Worm (Caenorhabditis elegans) whole organism, L3 larva: ENCODE data around the gene sdc-2.

ENCODE experiments used
- egl-27 ChIP-seq: sonication (generic microtip); optimal IDR thresholded peaks from 4 replicates; lab custom pipeline; 2017; ENCODE audit warnings: missing biosample characterization, missing genetic modification reagents, missing genetic modification characterization
- jun-1 ChIP-seq: fragments of 150-350 bp; optimal IDR thresholded peaks from 2 replicates; lab custom pipeline; 2014; ENCODE audit warnings: missing biosample characterization, missing genetic modification reagents, missing genetic modification characterization
- nfya-1 ChIP-seq: sonication (generic microtip); optimal IDR thresholded peaks from 2 replicates; lab custom pipeline; 2017; ENCODE audit warnings: missing genetic modification characterization, mild to moderate bottlenecking, missing compliant biosample characterization, antibody characterized with exemption, moderate library complexity; ENCODE audit not compliant: insufficient read depth
- nhr-11 ChIP-seq: fragments of 150-350 bp; optimal IDR thresholded peaks from 2 replicates; lab custom pipeline; 2014; ENCODE audit warnings: missing biosample characterization, missing genetic modification characterization
- nhr-12 ChIP-seq: fragments of 150-350 bp; optimal IDR thresholded peaks from 2 replicates; lab custom pipeline; 2014; ENCODE audit warnings: missing biosample characterization, missing genetic modification characterization
- nhr-28 ChIP-seq: fragments of 150-350 bp; optimal IDR thresholded peaks from 2 replicates; lab custom pipeline; 2014; ENCODE audit warnings: missing biosample characterization, missing genetic modification characterization

- TF ChIP-seq jun-1 (tag; lab: Kevin White, UChicago): no peak
- TF ChIP-seq nhr-11 (tag; lab: Kevin White, UChicago): no peak
- no peak for TF ChIP-seq nhr-28 (tag; lab: Kevin White, UChicago)
- no peak for TF ChIP-seq egl-27 (tag; lab: Kevin White, UChicago)
- TF ChIP-seq nfya-1 (tag; lab: Kevin White, UChicago): no peak
- TF ChIP-seq nhr-12 (tag; lab: Kevin White, UChicago): no peak
Measured at ce11 chrX:11558156-11558555, 35.6 kb downstream of the sdc-2 start.
